Fruit fly (Drosophila melanogaster) whole organism: ENCODE measurements around the gene Syx17.

ENCODE experiments used
- CG8478 ChIP-seq: fragments of >200 bp; optimal IDR thresholded peaks from 2 replicates; lab custom pipeline; 2018; ENCODE audit warnings: inconsistent platforms
- Dll ChIP-seq: fragments of >200 bp; optimal IDR thresholded peaks from 2 replicates; lab custom pipeline; 2017
- psq ChIP-seq: fragments of >200 bp; optimal IDR thresholded peaks from 2 replicates; lab custom pipeline; 2017
- usp ChIP-seq: fragments of >200 bp; optimal IDR thresholded peaks from 2 replicates; lab custom pipeline; 2017; ENCODE audit warnings: missing biosample characterization, missing genetic modification characterization, mixed read lengths

dm6 chr3L:4417543-4417942 is 14.3 kb downstream of the Syx17 start:
- no peak for TF ChIP-seq psq (lab: Kevin White, UChicago)
- no peak for TF ChIP-seq usp (GFP tag; lab: Kevin White, UChicago)
- no peak for TF ChIP-seq CG8478 (lab: Kevin White, UChicago)
- no peak for TF ChIP-seq Dll
